Fruit fly (Drosophila melanogaster): ENCODE results near the gene RhoGAP16F.

DNA sequence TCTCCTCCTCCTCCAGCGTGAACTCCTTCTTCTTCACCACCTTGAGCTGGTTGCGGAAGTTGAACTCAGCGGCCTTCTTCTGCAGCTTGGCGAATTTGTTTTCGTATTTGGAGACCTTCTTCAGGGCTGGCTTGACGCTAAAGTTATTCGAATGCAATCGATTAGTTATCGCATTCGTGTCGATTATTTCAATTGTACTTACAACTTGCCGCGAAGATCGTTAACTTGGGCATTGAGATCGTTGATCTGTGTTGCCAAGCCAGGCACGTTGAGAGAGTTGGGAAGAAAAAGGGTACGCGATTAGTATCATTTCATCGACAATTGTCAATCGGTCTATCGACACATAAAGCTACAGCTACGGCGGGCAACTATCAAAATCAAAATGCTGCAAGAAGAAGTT lies 13.7 kb downstream of the RhoGAP16F start:
- no peak for TF ChIP-seq Sox15 (GFP tag; optimal IDR thresholded peaks at IDR 0.05)
- no peak for TF ChIP-seq CG9139 (GFP tag; optimal IDR thresholded peaks at IDR 0.05)
- TF ChIP-seq ss (GFP tag; optimal IDR thresholded peaks at IDR 0.05) = no peak
- TF ChIP-seq CG3919 (GFP tag; optimal IDR thresholded peaks at IDR 0.05) = no peak
- TF ChIP-seq eg (GFP tag; IDR thresholded peaks at IDR 0.05) = no peak
- TF ChIP-seq OdsH (GFP tag; optimal IDR thresholded peaks at IDR 0.05) = no peak

All from whole organism, prepupa.